Worm (Caenorhabditis elegans) whole organism, L4/young adult: ENCODE results near the gene B0393.5.

ENCODE experiments used
- W03F9.2 ChIP-seq: fragments of 150-350 bp; optimal IDR thresholded peaks from 2 replicates; lab custom pipeline; 2014; ENCODE audit warnings: missing biosample characterization, missing genetic modification characterization
- dao-5 ChIP-seq: sonication (generic microtip); optimal IDR thresholded peaks from 2 replicates; lab custom pipeline; 2016; ENCODE audit warnings: missing genotype, missing genetic modification characterization, moderate library complexity, missing compliant biosample characterization
- him-1 ChIP-seq: sonication (generic microtip); optimal IDR thresholded peaks from 2 replicates; lab custom pipeline; 2016; ENCODE audit warnings: missing genotype, missing genetic modification reagents, missing genetic modification characterization, missing compliant biosample characterization

DNA sequence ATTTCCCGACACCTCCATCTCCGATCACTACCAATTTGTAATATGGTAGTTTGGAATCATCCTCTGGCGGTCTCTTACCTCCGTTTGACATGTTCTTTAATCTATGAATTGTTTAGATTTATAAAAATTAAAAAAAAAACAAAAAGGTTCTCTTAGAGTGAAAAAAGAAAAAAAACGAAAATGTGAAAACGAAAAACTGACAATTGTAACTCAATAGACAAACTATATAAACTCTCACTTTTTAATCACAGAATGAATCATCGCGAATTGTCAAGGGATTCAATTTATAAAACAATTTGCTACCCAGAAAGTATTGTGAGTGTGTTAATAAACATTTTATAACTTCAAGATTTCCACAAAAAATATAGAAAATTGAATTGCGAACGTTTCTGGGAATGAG, 25.6 kb upstream of the B0393.5 start, which contains the start of gene ras-2:
- TF ChIP-seq dao-5 (tag; lab: Kevin White, UChicago) (no peak), him-1 (tag; lab: Kevin White, UChicago) (no peak), W03F9.2 (tag; lab: Kevin White, UChicago) (no peak)
